Fruit fly (Drosophila melanogaster): ENCODE results near the gene Trmt112.

The Trmt112 gene

DNA sequence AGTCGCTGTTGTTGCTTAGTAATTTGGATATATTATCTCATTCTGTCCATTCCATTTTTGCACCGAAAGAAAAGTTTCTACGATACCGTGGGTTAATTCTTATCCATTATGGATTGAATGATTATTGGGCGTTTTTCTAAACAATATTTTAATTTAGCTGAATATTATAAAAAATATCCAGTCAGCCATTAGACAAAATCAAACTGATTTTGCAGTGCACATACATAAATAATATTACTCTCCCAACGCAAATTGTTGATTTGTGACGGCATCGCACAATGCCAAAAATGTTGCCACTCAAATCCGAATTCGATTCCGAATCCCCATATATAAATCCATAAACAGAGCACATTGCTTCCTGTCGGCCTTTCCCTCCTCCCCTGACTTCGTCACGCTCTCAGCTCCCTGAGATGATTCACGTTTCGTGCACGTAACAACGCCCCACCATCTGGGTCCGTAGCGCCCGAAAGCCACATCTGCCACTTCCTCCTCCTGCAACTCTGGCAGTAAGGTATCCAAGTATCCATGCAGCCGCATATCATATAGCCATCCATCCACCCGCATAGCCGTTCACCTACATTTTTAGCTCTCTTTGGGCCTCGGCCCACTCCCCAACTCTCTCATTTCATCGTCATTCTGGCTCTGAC lies 39.6 kb downstream of the Trmt112 start (continued):
- TF ChIP-seq CG9437 (GFP tag; optimal IDR thresholded peaks at IDR 0.05): no peak
- peak; percentile 63 to 66 for TF ChIP-seq Pdp1 (GFP tag; optimal IDR thresholded peaks at IDR 0.05)
- peak; percentile 70 for TF ChIP-seq Dek (tag; optimal IDR thresholded peaks at IDR 0.05)
- TF ChIP-seq CG34376 (GFP tag; optimal IDR thresholded peaks at IDR 0.05): no peak
- no peak for TF ChIP-seq Dfd (GFP tag; optimal IDR thresholded peaks at IDR 0.05)
- no peak for TF ChIP-seq CG2875 (GFP tag; optimal IDR thresholded peaks at IDR 0.05)
- peak; percentile 78 for TF ChIP-seq CG10274 (GFP tag; optimal IDR thresholded peaks at IDR 0.05)
- peak; percentile 66 for TF ChIP-seq CG13624 (GFP tag; optimal IDR thresholded peaks at IDR 0.05)
- TF ChIP-seq fd96Cb (tag; optimal IDR thresholded peaks at IDR 0.05): peak; percentile 5
- peak; percentile 81 for TF ChIP-seq CG2678 (tag; optimal IDR thresholded peaks at IDR 0.05)
- TF ChIP-seq MBD-R2 (GFP tag; IDR thresholded peaks at IDR 0.05): peak; percentile 35; the same call in 1 of the 2 replicates
- no peak for TF ChIP-seq CG8290 (GFP tag; optimal IDR thresholded peaks at IDR 0.05)
- peak in 1 of 2 experiments; percentile 63 for TF ChIP-seq CG8290 (tag; optimal IDR thresholded peaks at IDR 0.05)
- TF ChIP-seq twi (tag; optimal IDR thresholded peaks at IDR 0.05): no peak
- peak; percentile 12 for TF ChIP-seq CG10267 (tag; optimal IDR thresholded peaks at IDR 0.05)
- peak; percentile 16; the same call in 1 of the 2 replicates for TF ChIP-seq bowl (GFP tag; IDR thresholded peaks at IDR 0.05)
- no peak for TF ChIP-seq eve (GFP tag; optimal IDR thresholded peaks at IDR 0.05)
- peak; percentile 72 for TF ChIP-seq CG9215 (GFP tag; IDR thresholded peaks at IDR 0.05)
- TF ChIP-seq HLHmδ (GFP tag; optimal IDR thresholded peaks at IDR 0.05): no peak
- peak; percentile 93 for TF ChIP-seq slbo (GFP tag; IDR thresholded peaks at IDR 0.05)
- no peak for TF ChIP-seq GATAe (GFP tag; conservative IDR thresholded peaks at IDR 0.05)
- peak; percentile 61 for TF ChIP-seq bcd (GFP tag; optimal IDR thresholded peaks at IDR 0.05)
- TF ChIP-seq Lim3 (GFP tag; IDR thresholded peaks at IDR 0.05): no peak
- peak; percentile 74 for TF ChIP-seq crol (GFP tag; IDR thresholded peaks at IDR 0.05)
- no peak for TF ChIP-seq CG3163 (GFP tag; optimal IDR thresholded peaks at IDR 0.05)
- TF ChIP-seq Ravus (GFP tag; IDR thresholded peaks at IDR 0.05): peak; percentile 51
- no peak for TF ChIP-seq nom (GFP tag; optimal IDR thresholded peaks at IDR 0.05)
- TF ChIP-seq peb (GFP tag; IDR thresholded peaks at IDR 0.05): no peak
- TF ChIP-seq Optix (GFP tag; IDR thresholded peaks at IDR 0.05): no peak
- TF ChIP-seq tgo (GFP tag; IDR thresholded peaks at IDR 0.05): peak; percentile 68; the same call in 2 of the 3 replicates
- TF ChIP-seq Six4 (GFP tag; optimal IDR thresholded peaks at IDR 0.05): no peak
- TF ChIP-seq kni (GFP tag; optimal IDR thresholded peaks at IDR 0.05): no peak
- TF ChIP-seq Xrp1 (GFP tag; IDR thresholded peaks at IDR 0.05): no peak; the same call in 1 of the 2 replicates
- TF ChIP-seq sob (GFP tag; IDR thresholded peaks at IDR 0.05): peak; percentile 80
- no peak for TF ChIP-seq salm (tag; optimal IDR thresholded peaks at IDR 0.05)
- peak; percentile 74 for TF ChIP-seq seq (GFP tag; IDR thresholded peaks at IDR 0.05)
- TF ChIP-seq Elba2 (GFP tag; optimal IDR thresholded peaks at IDR 0.05): no peak
- TF ChIP-seq CG6689 (GFP tag; IDR thresholded peaks at IDR 0.05): peak; percentile 67
- peak; percentile 13 for TF ChIP-seq maf-S (GFP tag; optimal IDR thresholded peaks at IDR 0.05)
- TF ChIP-seq CG15269 (tag; optimal IDR thresholded peaks at IDR 0.05): peak; percentile 81
- TF ChIP-seq inv (GFP tag; IDR thresholded peaks at IDR 0.05; ENCODE audit: partially characterized antibody): no peak
- peak; percentile 9 for TF ChIP-seq zf30C (GFP tag; optimal IDR thresholded peaks at IDR 0.05)
- peak; percentile 59 for TF ChIP-seq cwo (GFP tag; optimal IDR thresholded peaks at IDR 0.05)
- no peak for TF ChIP-seq CG5180 (GFP tag; optimal IDR thresholded peaks at IDR 0.05)
- peak; percentile 32 for TF ChIP-seq org-1 (GFP tag; optimal IDR thresholded peaks at IDR 0.05)
- no peak for TF ChIP-seq kah (GFP tag; optimal IDR thresholded peaks at IDR 0.05)
- no peak for TF ChIP-seq lbe (GFP tag; optimal IDR thresholded peaks at IDR 0.05)
- TF ChIP-seq NC2β (GFP tag; optimal IDR thresholded peaks at IDR 0.05): no peak
- TF ChIP-seq Myb (GFP tag; optimal IDR thresholded peaks at IDR 0.05): peak; percentile 25
- peak; percentile 90 for TF ChIP-seq Med (GFP tag)
